Fruit fly (Drosophila melanogaster) whole organism, embryonic: ENCODE results near the gene Gga.

Experiments
- ATbp ChIP-seq: fragments of 200-800 bp; sonication (Bioruptor generic); optimal IDR thresholded peaks from 2 replicates; lab custom pipeline; 2017; ENCODE audit warnings: missing biosample characterization, mild to moderate bottlenecking, missing genetic modification characterization, missing genetic modification reagents
- BEAF-32 ChIP-seq: fragments of 200-800 bp; sonication (Bioruptor generic); optimal IDR thresholded peaks from 3 replicates; lab custom pipeline; 2017; ENCODE audit warnings: missing biosample characterization, missing genetic modification characterization, mild to moderate bottlenecking, moderate library complexity, missing genetic modification reagents
- CG10274 ChIP-seq: fragments of 200-800 bp; sonication (Bioruptor generic); optimal IDR thresholded peaks from 3 replicates; lab custom pipeline; 2017; ENCODE audit warnings: missing biosample characterization, mild to moderate bottlenecking, missing genetic modification characterization
- CG10431 ChIP-seq: fragments of 200-800 bp; sonication (Bioruptor generic); optimal IDR thresholded peaks from 3 replicates; lab custom pipeline; 2018; ENCODE audit warnings: missing biosample characterization, mild to moderate bottlenecking, missing genetic modification characterization
- CG10654 ChIP-seq: fragments of 200-800 bp; sonication (Bioruptor generic); optimal IDR thresholded peaks from 2 replicates; lab custom pipeline; 2016; ENCODE audit warnings: missing biosample characterization, missing genetic modification characterization
- CG11398 ChIP-seq: fragments of 200-800 bp; sonication (Bioruptor generic); optimal IDR thresholded peaks from 2 replicates; lab custom pipeline; 2016; ENCODE audit warnings: missing biosample characterization, missing genetic modification characterization
- CG11560 ChIP-seq: fragments of 200-800 bp; sonication (Bioruptor generic); IDR thresholded peaks from 3 replicates; pipeline ENCODE4 v1.3.6; 2022; ENCODE audit warnings: missing biosample characterization, missing genetic modification characterization
- CG13624 ChIP-seq: fragments of 200-800 bp; sonication (Bioruptor generic); optimal IDR thresholded peaks from 2 replicates; lab custom pipeline; 2016; ENCODE audit warnings: missing biosample characterization, missing genetic modification characterization
- CG14441 ChIP-seq: fragments of 200-800 bp; sonication (Bioruptor generic); IDR thresholded peaks from 2 replicates; pipeline ENCODE4 v1.3.6; 2022; ENCODE audit warnings: missing biosample characterization, missing genetic modification characterization
- CG15479 ChIP-seq: fragments of 200-800 bp; sonication (Bioruptor generic); optimal IDR thresholded peaks from 3 replicates; lab custom pipeline; 2019; ENCODE audit warnings: missing biosample characterization, mild to moderate bottlenecking, missing genetic modification characterization, moderate library complexity
- CG16779 ChIP-seq: fragments of 200-800 bp; sonication (Bioruptor generic); IDR thresholded peaks from 2 replicates; pipeline ENCODE4 v1.3.6; 2022; ENCODE audit warnings: missing biosample characterization, missing genetic modification characterization
- CG17361 ChIP-seq: fragments of 200-800 bp; sonication (Bioruptor generic); IDR thresholded peaks from 3 replicates; pipeline ENCODE4 v1.3.6; 2022; ENCODE audit warnings: missing biosample characterization, missing genetic modification characterization
- CG30431 ChIP-seq: fragments of 200-800 bp; sonication (Bioruptor generic); optimal IDR thresholded peaks from 2 replicates; lab custom pipeline; 2017; ENCODE audit warnings: missing biosample characterization, missing genetic modification characterization
- CG31388 ChIP-seq: fragments of 200-800 bp; sonication (Bioruptor generic); optimal IDR thresholded peaks from 2 replicates; lab custom pipeline; 2016; ENCODE audit warnings: missing biosample characterization, missing genetic modification characterization
- CG31441 ChIP-seq: fragments of 200-800 bp; sonication (Bioruptor generic); IDR thresholded peaks from 2 replicates; pipeline ENCODE4 v1.3.6; 2022; ENCODE audit warnings: missing biosample characterization, missing genetic modification characterization
- CG3163 ChIP-seq: fragments of 200-800 bp; sonication (Bioruptor generic); optimal IDR thresholded peaks from 3 replicates; lab custom pipeline; 2016; ENCODE audit warnings: missing biosample characterization, missing genetic modification characterization
- CG3847 ChIP-seq: fragments of 200-800 bp; sonication (Bioruptor generic); IDR thresholded peaks from 2 replicates; pipeline ENCODE4 v1.3.6; 2022; ENCODE audit warnings: missing biosample characterization, missing genetic modification characterization
- CG4328 ChIP-seq: fragments of 200-800 bp; sonication (Bioruptor generic); optimal IDR thresholded peaks from 3 replicates; lab custom pipeline; 2017; ENCODE audit warnings: missing biosample characterization, missing genetic modification reagents, missing genetic modification characterization
- CG4424 ChIP-seq: fragments of 200-800 bp; sonication (Bioruptor generic); optimal IDR thresholded peaks from 3 replicates; lab custom pipeline; 2016; ENCODE audit warnings: missing biosample characterization, missing genetic modification characterization
- CG6175 ChIP-seq: fragments of 200-800 bp; sonication (Bioruptor generic); IDR thresholded peaks from 3 replicates; pipeline ENCODE4 v1.3.6; 2022; ENCODE audit warnings: missing biosample characterization, missing genetic modification characterization
- CG7839 ChIP-seq: fragments of 200-800 bp; sonication (Bioruptor generic); optimal IDR thresholded peaks from 3 replicates; lab custom pipeline; 2018; ENCODE audit warnings: missing biosample characterization, mild to moderate bottlenecking, missing genetic modification characterization, moderate library complexity
- CG8944 ChIP-seq: fragments of 200-800 bp; sonication (Bioruptor generic); optimal IDR thresholded peaks from 3 replicates; lab custom pipeline; 2016; ENCODE audit warnings: missing biosample characterization, missing genetic modification characterization
- CG9876 ChIP-seq: fragments of 200-800 bp; sonication (Bioruptor generic); optimal IDR thresholded peaks from 2 replicates; lab custom pipeline; 2016; ENCODE audit warnings: missing biosample characterization, missing genetic modification characterization
- Dip2 ChIP-seq: fragments of 200-800 bp; sonication (Bioruptor generic); IDR thresholded peaks from 2 replicates; pipeline ENCODE4 v1.3.6; 2022; ENCODE audit warnings: missing biosample characterization, missing genetic modification characterization
- Dp ChIP-seq: fragments of 200-800 bp; sonication (Bioruptor generic); optimal IDR thresholded peaks from 2 replicates; lab custom pipeline; 2018; ENCODE audit warnings: missing biosample characterization, mild to moderate bottlenecking, missing genetic modification characterization, moderate library complexity
- Dref ChIP-seq: fragments of 200-800 bp; sonication (Bioruptor generic); IDR thresholded peaks from 2 replicates; pipeline ENCODE4 v1.3.6; 2022; ENCODE audit warnings: missing biosample characterization, missing genetic modification characterization
- HHEX ChIP-seq: fragments of 200-800 bp; sonication (Bioruptor generic); optimal IDR thresholded peaks from 3 replicates; lab custom pipeline; 2017; ENCODE audit warnings: missing biosample characterization, mild to moderate bottlenecking, missing genetic modification characterization, missing genetic modification reagents
- MESR4 ChIP-seq: fragments of 200-800 bp; sonication (Bioruptor generic); optimal IDR thresholded peaks from 2 replicates; lab custom pipeline; 2018; ENCODE audit warnings: missing biosample characterization, mild to moderate bottlenecking, missing genetic modification characterization, moderate library complexity
- Sox102F ChIP-seq: fragments of 200-800 bp; sonication (Bioruptor generic); optimal IDR thresholded peaks from 2 replicates; lab custom pipeline; 2018; ENCODE audit warnings: missing biosample characterization, mild to moderate bottlenecking, missing genetic modification characterization, moderate library complexity
- Tbp ChIP-seq: fragments of >200 bp; optimal IDR thresholded peaks from 2 replicates; lab custom pipeline; 2018; ENCODE audit warnings: missing biosample characterization, missing genetic modification characterization
- Vsx1 ChIP-seq: fragments of 200-800 bp; sonication (Bioruptor generic); optimal IDR thresholded peaks from 2 replicates; lab custom pipeline; 2017; ENCODE audit warnings: missing biosample characterization, mild to moderate bottlenecking, missing genetic modification characterization, missing genetic modification reagents
- ab ChIP-seq: fragments of 200-800 bp; sonication (Bioruptor generic); optimal IDR thresholded peaks from 2 replicates; lab custom pipeline; 2016; ENCODE audit warnings: missing biosample characterization, missing genetic modification characterization
- ara ChIP-seq: fragments of 200-800 bp; sonication (Bioruptor generic); IDR thresholded peaks from 2 replicates; pipeline ENCODE4 v1.3.6; 2022; ENCODE audit warnings: missing biosample characterization, missing genetic modification characterization
- bab2 ChIP-seq: fragments of 200-800 bp; sonication (Bioruptor generic); optimal IDR thresholded peaks from 2 replicates; lab custom pipeline; 2016; ENCODE audit warnings: missing biosample characterization, missing genetic modification characterization
- bcd ChIP-seq: fragments of 200-800 bp; sonication (Bioruptor generic); optimal IDR thresholded peaks from 2 replicates; lab custom pipeline; 2017; ENCODE audit warnings: missing biosample characterization, mild to moderate bottlenecking, missing genetic modification characterization
- bigmax ChIP-seq: fragments of 200-800 bp; sonication (Bioruptor generic); optimal IDR thresholded peaks from 2 replicates; lab custom pipeline; 2018; ENCODE audit warnings: missing biosample characterization, mild to moderate bottlenecking, missing genetic modification characterization
- emc ChIP-seq: fragments of 200-800 bp; sonication (Bioruptor generic); optimal IDR thresholded peaks from 2 replicates; lab custom pipeline; 2016; ENCODE audit warnings: missing biosample characterization, missing genetic modification characterization
- exex ChIP-seq: fragments of 200-800 bp; sonication (Bioruptor generic); optimal IDR thresholded peaks from 4 replicates; lab custom pipeline; 2018; ENCODE audit warnings: missing biosample characterization, mild to moderate bottlenecking, missing genetic modification characterization, moderate library complexity
- eyg ChIP-seq: fragments of 200-800 bp; sonication (Bioruptor generic); optimal IDR thresholded peaks from 3 replicates; lab custom pipeline; 2016; ENCODE audit warnings: missing biosample characterization, missing genetic modification characterization
- gt ChIP-seq: fragments of 200-800 bp; sonication (Bioruptor generic); IDR thresholded peaks from 2 replicates; pipeline ENCODE4 v1.3.6; 2022; ENCODE audit warnings: missing biosample characterization, missing genetic modification characterization
- hkb ChIP-seq, 2 experiments: fragments of 200-800 bp in 1 of 2; fragments of >200 bp in 1 of 2; sonication (Bioruptor generic) in 1 of 2; IDR thresholded peaks in 1 of 2; optimal IDR thresholded peaks in 1 of 2; 2 replicates each; pipeline versions ENCODE4 v1.3.6 to Lab custom; 2017 to 2022; ENCODE audit warnings: missing biosample characterization in 1 of 2, missing genetic modification characterization in 1 of 2
- jing ChIP-seq: fragments of 200-800 bp; sonication (Bioruptor generic); optimal IDR thresholded peaks from 2 replicates; lab custom pipeline; 2018; ENCODE audit warnings: missing biosample characterization, mild to moderate bottlenecking, missing genetic modification characterization
- kah ChIP-seq: fragments of 200-800 bp; sonication (Bioruptor generic); optimal IDR thresholded peaks from 2 replicates; lab custom pipeline; 2018; ENCODE audit warnings: missing biosample characterization, mild to moderate bottlenecking, missing genetic modification characterization
- lmd ChIP-seq: fragments of 200-800 bp; sonication (Bioruptor generic); IDR thresholded peaks from 2 replicates; pipeline ENCODE4 v1.3.6; 2022; ENCODE audit warnings: missing biosample characterization, missing genetic modification characterization
- nau ChIP-seq: fragments of 200-800 bp; sonication (Bioruptor generic); optimal IDR thresholded peaks from 3 replicates; lab custom pipeline; 2017; ENCODE audit warnings: missing biosample characterization, mild to moderate bottlenecking, missing genetic modification characterization, missing genetic modification reagents
- oc ChIP-seq: fragments of 200-800 bp; sonication (Bioruptor generic); optimal IDR thresholded peaks from 2 replicates; lab custom pipeline; 2018; ENCODE audit warnings: missing biosample characterization, mild to moderate bottlenecking, missing genetic modification characterization, moderate library complexity
- pfk ChIP-seq: fragments of 200-800 bp; sonication (Bioruptor generic); optimal IDR thresholded peaks from 2 replicates; lab custom pipeline; 2018; ENCODE audit warnings: missing biosample characterization, mild to moderate bottlenecking, missing genetic modification characterization, moderate library complexity
- pum ChIP-seq: fragments of 200-800 bp; sonication (Bioruptor generic); optimal IDR thresholded peaks from 2 replicates; lab custom pipeline; 2016; ENCODE audit warnings: missing biosample characterization, missing genetic modification characterization
- rib ChIP-seq: fragments of 200-800 bp; sonication (Bioruptor generic); IDR thresholded peaks from 2 replicates; pipeline ENCODE4 v1.3.6; 2022; ENCODE audit warnings: missing biosample characterization, missing genetic modification characterization
- so ChIP-seq: fragments of 200-800 bp; sonication (Bioruptor generic); IDR thresholded peaks from 3 replicates; pipeline ENCODE4 v1.3.6; 2022; ENCODE audit warnings: missing biosample characterization, missing genetic modification characterization
- usp ChIP-seq: fragments of >200 bp; optimal IDR thresholded peaks from 2 replicates; lab custom pipeline; 2017; ENCODE audit warnings: missing biosample characterization, missing genetic modification characterization

The Gga gene

DNA sequence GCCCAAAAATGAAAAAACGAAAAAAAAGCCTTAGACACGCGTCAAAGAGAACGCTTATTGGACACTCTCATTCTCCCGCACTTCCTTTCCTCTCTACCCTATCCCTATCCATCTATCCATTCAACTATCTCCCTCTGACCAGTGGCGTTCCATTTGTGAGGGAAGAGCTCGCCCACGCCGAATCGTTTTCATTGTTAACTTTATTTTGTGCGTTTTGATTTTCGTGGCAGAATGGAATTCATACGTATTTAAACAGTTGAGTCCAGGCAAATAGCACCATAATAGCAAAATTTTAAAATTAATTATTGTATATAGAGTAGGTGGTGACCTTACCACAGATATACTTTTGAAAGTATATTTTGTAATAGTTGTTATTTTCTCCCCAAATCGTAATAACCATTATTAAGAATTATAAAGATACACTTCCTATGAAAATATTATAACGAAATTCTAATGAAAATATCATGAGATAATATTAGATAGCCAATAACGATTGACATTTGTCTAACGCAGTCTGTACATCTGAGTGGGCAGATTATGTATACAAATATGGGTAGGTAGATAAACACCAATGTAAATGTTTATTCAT lies 40.4 kb downstream of the Gga start (continued):
- TF ChIP-seq Sox102F (GFP tag; lab: Kevin White, UChicago): peak; percentile 78
- TF ChIP-seq eyg: no peak
- TF ChIP-seq ab (GFP tag; lab: Kevin White, UChicago): no peak
- TF ChIP-seq CG3847 (GFP tag; lab: Robert Waterston, UW): peak; percentile 69
- no peak for TF ChIP-seq CG9876 (GFP tag; lab: Kevin White, UChicago)
- no peak for TF ChIP-seq CG31388 (GFP tag; lab: Kevin White, UChicago)
- TF ChIP-seq CG4328 (GFP tag; lab: Kevin White, UChicago): no peak
- TF ChIP-seq Dip2 (GFP tag; lab: Robert Waterston, UW): no peak
- no peak for TF ChIP-seq hkb (optimal IDR thresholded peaks at IDR 0.05; lab: Kevin White, UChicago)
- peak; percentile 73 for TF ChIP-seq hkb (GFP tag; IDR thresholded peaks at IDR 0.05; lab: Robert Waterston, UW)
- no peak for TF ChIP-seq Dref
- TF ChIP-seq so (GFP tag; lab: Robert Waterston, UW): peak; percentile 61; the same call in 2 of the 3 replicates
- TF ChIP-seq ATbp (GFP tag; lab: Kevin White, UChicago): no peak
- no peak for TF ChIP-seq jing (GFP tag; lab: Kevin White, UChicago)
- peak; percentile 60 for TF ChIP-seq HHEX (GFP tag; lab: Kevin White, UChicago)
- TF ChIP-seq Dp: no peak
- TF ChIP-seq CG8944 (GFP tag; lab: Kevin White, UChicago): no peak
- no peak for TF ChIP-seq usp (GFP tag; lab: Kevin White, UChicago)
- peak; percentile 88 for TF ChIP-seq CG7839 (tag; lab: Kevin White, UChicago)
- TF ChIP-seq bigmax (GFP tag; lab: Kevin White, UChicago): no peak
- TF ChIP-seq BEAF-32 (GFP tag; lab: Kevin White, UChicago): no peak
- no peak for TF ChIP-seq CG16779 (GFP tag; lab: Robert Waterston, UW)
- no peak for TF ChIP-seq CG10431
- no peak for TF ChIP-seq pfk (GFP tag; lab: Kevin White, UChicago)
- TF ChIP-seq CG6175 (GFP tag; lab: Robert Waterston, UW): peak; percentile 49; the same call in 1 of the 3 replicates
- no peak for TF ChIP-seq CG30431
- no peak for TF ChIP-seq CG11398 (GFP tag; lab: Kevin White, UChicago)
- no peak for TF ChIP-seq kah (GFP tag; lab: Kevin White, UChicago)
- no peak for TF ChIP-seq CG15479 (GFP tag; lab: Kevin White, UChicago)
- peak; percentile 48; the same call in 1 of the 3 replicates for TF ChIP-seq CG17361 (GFP tag; lab: Robert Waterston, UW)
- no peak for TF ChIP-seq Tbp
- TF ChIP-seq Vsx1 (GFP tag; lab: Kevin White, UChicago): peak; percentile 41
- peak; percentile 70 for TF ChIP-seq exex (tag; lab: Kevin White, UChicago)
- no peak for TF ChIP-seq ara (GFP tag; lab: Robert Waterston, UW)
- peak; percentile 34; the same call in 1 of the 2 replicates for TF ChIP-seq rib (GFP tag; lab: Robert Waterston, UW)
- TF ChIP-seq CG10654 (GFP tag; lab: Kevin White, UChicago): no peak
- TF ChIP-seq CG31441: peak; percentile 68
- peak; percentile 36 for TF ChIP-seq CG10274 (GFP tag; lab: Kevin White, UChicago)
- no peak for TF ChIP-seq CG13624 (GFP tag; lab: Kevin White, UChicago)
- TF ChIP-seq CG14441 (GFP tag; lab: Robert Waterston, UW): peak; percentile 58
- peak; percentile 76 for TF ChIP-seq bcd (GFP tag; lab: Kevin White, UChicago)
- no peak for TF ChIP-seq bab2 (GFP tag; lab: Kevin White, UChicago)
- TF ChIP-seq oc: peak; percentile 10
- TF ChIP-seq pum: no peak
- TF ChIP-seq MESR4 (GFP tag; lab: Kevin White, UChicago): no peak
- TF ChIP-seq CG4424: no peak
- peak; percentile 74 for TF ChIP-seq lmd
- TF ChIP-seq CG3163: peak; percentile 97
- TF ChIP-seq CG11560 (tag; lab: Robert Waterston, UW): no peak
- TF ChIP-seq nau: no peak
- TF ChIP-seq gt: no peak
- no peak for TF ChIP-seq emc
